Worm (Caenorhabditis elegans) whole organism, L3 larva: ENCODE measurements around the gene sre-41.

ENCODE experiments used
- ZK546.5 ChIP-seq: sonication (generic microtip); optimal IDR thresholded peaks from 2 replicates; lab custom pipeline; 2017; ENCODE audit warnings: missing biosample characterization, missing genetic modification characterization
- aly-2 ChIP-seq: fragments of 150-350 bp; optimal IDR thresholded peaks from 2 replicates; lab custom pipeline; 2014; ENCODE audit warnings: missing biosample characterization, missing genetic modification characterization
- ama-1 ChIP-seq: fragments of 150-350 bp; optimal IDR thresholded peaks from 2 replicates; lab custom pipeline; 2018
- ceh-16 ChIP-seq: sonication (generic microtip); optimal IDR thresholded peaks from 2 replicates; lab custom pipeline; 2017; ENCODE audit warnings: missing biosample characterization, missing genetic modification characterization
- ceh-28 ChIP-seq: fragments of 150-350 bp; optimal IDR thresholded peaks from 2 replicates; lab custom pipeline; 2014; ENCODE audit warnings: missing biosample characterization, missing genetic modification reagents, missing genetic modification characterization
- ceh-82 ChIP-seq: fragments of 150-350 bp; optimal IDR thresholded peaks from 2 replicates; lab custom pipeline; 2014; ENCODE audit warnings: missing biosample characterization, missing genetic modification characterization
- egl-27 ChIP-seq: sonication (generic microtip); optimal IDR thresholded peaks from 4 replicates; lab custom pipeline; 2017; ENCODE audit warnings: missing biosample characterization, missing genetic modification reagents, missing genetic modification characterization
- egl-5 ChIP-seq: fragments of 150-350 bp; optimal IDR thresholded peaks from 2 replicates; lab custom pipeline; 2017; ENCODE audit warnings: missing biosample characterization, missing genetic modification reagents, missing genetic modification characterization, inconsistent platforms
- elt-3 ChIP-seq, 3 experiments: fragments of 150-350 bp in 1 of 3; sonication (generic microtip) in 2 of 3; optimal IDR thresholded peaks; 2 replicates in 2 of 3; 4 replicates in 1 of 3; lab custom pipeline; 2014 to 2017; ENCODE audit warnings: missing biosample characterization in 3 of 3, missing genetic modification characterization in 3 of 3
- eor-1 ChIP-seq, 2 experiments: fragments of 150-350 bp; optimal IDR thresholded peaks; 2 replicates each; lab custom pipeline; 2014 to 2018; ENCODE audit warnings: missing biosample characterization in 2 of 2, missing genetic modification characterization in 2 of 2
- fkh-10 ChIP-seq: sonication (generic microtip); optimal IDR thresholded peaks from 2 replicates; lab custom pipeline; 2017; ENCODE audit warnings: missing biosample characterization, missing genetic modification reagents, missing genetic modification characterization
- fkh-2 ChIP-seq: fragments of 150-350 bp; optimal IDR thresholded peaks from 2 replicates; lab custom pipeline; 2014; ENCODE audit warnings: missing biosample characterization, missing genetic modification reagents, missing genetic modification characterization
- fos-1 ChIP-seq: fragments of 150-350 bp; optimal IDR thresholded peaks from 2 replicates; lab custom pipeline; 2014; ENCODE audit warnings: missing biosample characterization, missing genetic modification characterization
- hmg-11 ChIP-seq: sonication (generic microtip); optimal IDR thresholded peaks from 2 replicates; lab custom pipeline; 2016; ENCODE audit warnings: missing genetic modification characterization, missing compliant biosample characterization
- jun-1 ChIP-seq: fragments of 150-350 bp; optimal IDR thresholded peaks from 2 replicates; lab custom pipeline; 2014; ENCODE audit warnings: missing biosample characterization, missing genetic modification reagents, missing genetic modification characterization
- lin-15B ChIP-seq: fragments of 150-350 bp; optimal IDR thresholded peaks from 2 replicates; lab custom pipeline; 2014; ENCODE audit warnings: missing biosample characterization, missing genetic modification characterization
- lin-39 ChIP-seq: fragments of 150-350 bp; optimal IDR thresholded peaks from 2 replicates; lab custom pipeline; 2018; ENCODE audit warnings: missing biosample characterization, missing genetic modification reagents, missing genetic modification characterization
- lsy-12 ChIP-seq: sonication (generic microtip); optimal IDR thresholded peaks from 2 replicates; lab custom pipeline; 2016; ENCODE audit warnings: mild to moderate bottlenecking, missing genetic modification characterization, missing compliant biosample characterization
- mdl-1 ChIP-seq: fragments of 150-350 bp; optimal IDR thresholded peaks from 2 replicates; lab custom pipeline; 2014; ENCODE audit warnings: missing biosample characterization, missing genetic modification characterization
- nfya-1 ChIP-seq: sonication (generic microtip); optimal IDR thresholded peaks from 2 replicates; lab custom pipeline; 2017; ENCODE audit warnings: missing genetic modification characterization, mild to moderate bottlenecking, missing compliant biosample characterization, antibody characterized with exemption, moderate library complexity; ENCODE audit not compliant: insufficient read depth
- nhr-11 ChIP-seq: fragments of 150-350 bp; optimal IDR thresholded peaks from 2 replicates; lab custom pipeline; 2014; ENCODE audit warnings: missing biosample characterization, missing genetic modification characterization
- nhr-12 ChIP-seq: fragments of 150-350 bp; optimal IDR thresholded peaks from 2 replicates; lab custom pipeline; 2014; ENCODE audit warnings: missing biosample characterization, missing genetic modification characterization
- nhr-23 ChIP-seq: fragments of 150-350 bp; optimal IDR thresholded peaks from 2 replicates; lab custom pipeline; 2014; ENCODE audit warnings: missing biosample characterization, missing genetic modification reagents, missing genetic modification characterization
- nhr-237 ChIP-seq: fragments of 150-350 bp; optimal IDR thresholded peaks from 2 replicates; lab custom pipeline; 2014; ENCODE audit warnings: missing biosample characterization, missing genetic modification characterization
- nhr-25 ChIP-seq: sonication (generic microtip); optimal IDR thresholded peaks from 2 replicates; lab custom pipeline; 2017; ENCODE audit warnings: missing biosample characterization, missing genetic modification characterization
- nhr-43 ChIP-seq: sonication (generic microtip); optimal IDR thresholded peaks from 2 replicates; lab custom pipeline; 2016; ENCODE audit warnings: mild to moderate bottlenecking, missing genetic modification characterization, missing compliant biosample characterization; ENCODE audit not compliant: poor library complexity, severe bottlenecking
- nhr-67 ChIP-seq: fragments of 150-350 bp; optimal IDR thresholded peaks from 2 replicates; lab custom pipeline; 2014; ENCODE audit warnings: missing biosample characterization, missing genetic modification characterization
- nhr-76 ChIP-seq: fragments of 150-350 bp; sonication (generic microtip); optimal IDR thresholded peaks from 5 replicates; lab custom pipeline; 2014; ENCODE audit warnings: missing biosample characterization, missing genetic modification characterization
- nhr-77 ChIP-seq: fragments of 150-350 bp; optimal IDR thresholded peaks from 2 replicates; lab custom pipeline; 2014; ENCODE audit warnings: missing biosample characterization, missing genetic modification characterization
- sea-2 ChIP-seq: fragments of 150-350 bp; sonication (generic microtip); optimal IDR thresholded peaks from 4 replicates; lab custom pipeline; 2014; ENCODE audit warnings: missing biosample characterization, missing genetic modification reagents, missing genetic modification characterization
- skn-1 ChIP-seq: fragments of 150-350 bp; optimal IDR thresholded peaks from 2 replicates; lab custom pipeline; 2014; ENCODE audit warnings: missing biosample characterization, missing genetic modification characterization
- snpc-4 ChIP-seq: fragments of 150-350 bp; optimal IDR thresholded peaks from 2 replicates; lab custom pipeline; 2014; ENCODE audit warnings: missing biosample characterization, missing genetic modification characterization
- tbx-2 ChIP-seq: sonication (generic microtip); optimal IDR thresholded peaks from 2 replicates; lab custom pipeline; 2016; ENCODE audit warnings: mild to moderate bottlenecking, missing genetic modification characterization, missing compliant biosample characterization
- unc-39 ChIP-seq: sonication (generic microtip); optimal IDR thresholded peaks from 4 replicates; lab custom pipeline; 2017; ENCODE audit warnings: missing biosample characterization, missing genetic modification characterization
- unc-62 ChIP-seq: fragments of 150-350 bp; sonication (generic microtip); optimal IDR thresholded peaks from 4 replicates; lab custom pipeline; 2014; ENCODE audit warnings: missing biosample characterization, missing genetic modification reagents, missing genetic modification characterization
- ztf-11 ChIP-seq: fragments of 150-350 bp; optimal IDR thresholded peaks from 2 replicates; lab custom pipeline; 2014; ENCODE audit warnings: missing biosample characterization, missing genetic modification characterization
- ztf-4 ChIP-seq: fragments of 150-350 bp; optimal IDR thresholded peaks from 2 replicates; lab custom pipeline; 2014; ENCODE audit warnings: missing biosample characterization, missing genetic modification characterization

Gene sre-41

ce11 chrII:12406394-12406793, 18.3 kb downstream of the sre-41 start, which contains the start of gene sre-30:
Gene sre-30 (minus strand): TSS chrII:12406494.
- TF ChIP-seq nhr-43 = no peak
- no peak for TF ChIP-seq aly-2 (tag; lab: Kevin White, UChicago)
- no peak for TF ChIP-seq elt-3 (tag; optimal IDR thresholded peaks at IDR 0.05; lab: Kevin White, UChicago)
- no peak for TF ChIP-seq mdl-1 (tag; lab: Kevin White, UChicago)
- no peak for TF ChIP-seq egl-5 (tag; lab: Kevin White, UChicago)
- no peak for TF ChIP-seq lin-39 (tag; lab: Kevin White, UChicago)
- no peak for TF ChIP-seq ZK546.5 (tag; lab: Kevin White, UChicago)
- TF ChIP-seq nhr-76 (tag; lab: Kevin White, UChicago) = no peak
- TF ChIP-seq fkh-2 (tag; lab: Kevin White, UChicago) = no peak
- no peak for TF ChIP-seq unc-39
- TF ChIP-seq fkh-10 (GFP tag; lab: Kevin White, UChicago) = no peak
- no peak for TF ChIP-seq ama-1
- no peak for TF ChIP-seq nhr-25
- TF ChIP-seq nfya-1 (tag; lab: Kevin White, UChicago) = no peak
- no peak for TF ChIP-seq nhr-67 (tag; lab: Kevin White, UChicago)
- no peak for TF ChIP-seq jun-1 (tag; lab: Kevin White, UChicago)
- no peak for TF ChIP-seq nhr-11 (tag; lab: Kevin White, UChicago)

ce11 chrII:12408717-12409116, 20.6 kb downstream of the sre-41 start, which contains the start of gene sre-31:
Gene sre-31 (minus strand): TSS chrII:12408817.
- TF ChIP-seq lsy-12 (tag; lab: Kevin White, UChicago) (no peak), nhr-43 (no peak), ama-1 (no peak), mdl-1 (tag; lab: Kevin White, UChicago) (no peak), lin-15B (tag; lab: Kevin White, UChicago) (no peak), unc-62 (no peak), ZK546.5 (tag; lab: Kevin White, UChicago) (no peak), nhr-12 (tag; lab: Kevin White, UChicago) (no peak), eor-1 (tag; optimal IDR thresholded peaks at IDR 0.05; lab: Kevin White, UChicago) (no peak), nhr-11 (tag; lab: Kevin White, UChicago) (no peak), nhr-237 (tag; lab: Kevin White, UChicago) (no peak), snpc-4 (tag; lab: Kevin White, UChicago) (no peak), ztf-11 (tag; lab: Kevin White, UChicago) (no peak), tbx-2 (tag; lab: Kevin White, UChicago) (no peak), aly-2 (tag; lab: Kevin White, UChicago) (no peak), sea-2 (GFP tag; lab: Kevin White, UChicago) (no peak)
- TF ChIP-seq, all 47 proteins: peak for 0

- no peak for TF ChIP-seq ztf-11 (tag; lab: Kevin White, UChicago)
- no peak for TF ChIP-seq hmg-11
- TF ChIP-seq nfya-1 (tag; lab: Kevin White, UChicago) = no peak
- TF ChIP-seq nhr-23 (tag; lab: Kevin White, UChicago) = no peak
- no peak for TF ChIP-seq ceh-16 (tag; lab: Kevin White, UChicago)
- TF ChIP-seq elt-3 (tag; optimal IDR thresholded peaks at IDR 0.05; lab: Kevin White, UChicago) = no peak
- TF ChIP-seq ztf-4 (tag; lab: Kevin White, UChicago) = no peak
- TF ChIP-seq fos-1 (tag; lab: Kevin White, UChicago) = no peak
- no peak for TF ChIP-seq nhr-77 (tag; lab: Kevin White, UChicago)
- TF ChIP-seq nhr-43 = no peak
- no peak for TF ChIP-seq nhr-12 (tag; lab: Kevin White, UChicago)
- TF ChIP-seq ceh-82 (tag; lab: Kevin White, UChicago) = no peak
- TF ChIP-seq snpc-4 (tag; lab: Kevin White, UChicago) = no peak
- TF ChIP-seq jun-1 (tag; lab: Kevin White, UChicago) = no peak
- no peak for TF ChIP-seq tbx-2 (tag; lab: Kevin White, UChicago)
- no peak for TF ChIP-seq ceh-28 (tag; lab: Kevin White, UChicago)
Measured at ce11 chrII:12410107-12410506, 22.0 kb downstream of the sre-41 start, which contains the start of gene F57G9.3. Gene F57G9.3 (minus strand): TSS chrII:12410207.

ce11 chrII:12412417-12412816, 24.3 kb downstream of the sre-41 start, which contains the start of gene Y57A10C.1:
Gene Y57A10C.1 (minus strand): TSS chrII:12412517.
- TF ChIP-seq lsy-12 (tag; lab: Kevin White, UChicago) (no peak), elt-3 (tag; optimal IDR thresholded peaks at IDR 0.05; lab: Kevin White, UChicago) (no peak), eor-1 (tag; optimal IDR thresholded peaks at IDR 0.05; lab: Kevin White, UChicago) (no peak), egl-27 (tag; lab: Kevin White, UChicago) (no peak), ama-1 (no peak), egl-5 (tag; lab: Kevin White, UChicago) (no peak), nhr-23 (tag; lab: Kevin White, UChicago) (no peak), fos-1 (tag; lab: Kevin White, UChicago) (no peak), mdl-1 (tag; lab: Kevin White, UChicago) (no peak), lin-39 (tag; lab: Kevin White, UChicago) (no peak), tbx-2 (tag; lab: Kevin White, UChicago) (no peak), snpc-4 (tag; lab: Kevin White, UChicago) (no peak), nhr-76 (tag; lab: Kevin White, UChicago) (no peak), skn-1 (tag; lab: Kevin White, UChicago) (no peak)
